Fruit fly (Drosophila melanogaster) whole organism, adult: ENCODE data around the gene Tsp66E.

ENCODE experiments used
- CG5204 ChIP-seq: fragments of 200-800 bp; sonication (Bioruptor generic); optimal IDR thresholded peaks from 2 replicates; lab custom pipeline; 2016; ENCODE audit warnings: missing biosample characterization, missing genetic modification characterization
- Hr96 ChIP-seq: fragments of 200-800 bp; sonication (Bioruptor generic); optimal IDR thresholded peaks from 2 replicates; lab custom pipeline; 2016; ENCODE audit warnings: missing biosample characterization, missing genetic modification characterization
- cic ChIP-seq: fragments of 200-800 bp; sonication (Bioruptor generic); optimal IDR thresholded peaks from 2 replicates; lab custom pipeline; 2017; ENCODE audit warnings: missing biosample characterization, mild to moderate bottlenecking, missing genetic modification characterization, moderate library complexity
- cnc ChIP-seq, 2 experiments: fragments of >200 bp; optimal IDR thresholded peaks; 2 replicates each; lab custom pipeline; 2017
- ovo ChIP-seq: fragments of 200-800 bp; sonication (Bioruptor generic); optimal IDR thresholded peaks from 2 replicates; lab custom pipeline; 2016; ENCODE audit warnings: missing biosample characterization, missing genetic modification characterization

dm6 chr3L:8966324-8967011, 54.2 kb downstream of the Tsp66E start, which contains the start of the genes CG5653 and CG5021:
- TF ChIP-seq CG5204 (GFP tag; lab: Kevin White, UChicago): no peak
- no peak for TF ChIP-seq cic (GFP tag; lab: Kevin White, UChicago)
- TF ChIP-seq cnc (optimal IDR thresholded peaks at IDR 0.05; lab: Kevin White, UChicago): no peak
- no peak for TF ChIP-seq Hr96
- TF ChIP-seq ovo: no peak
